Worm (Caenorhabditis elegans) whole organism, L3 larva: ENCODE results near the gene top-3.

ENCODE experiments used
- ama-1 ChIP-seq: fragments of 150-350 bp; optimal IDR thresholded peaks from 2 replicates; lab custom pipeline; 2018
- elt-1 ChIP-seq: fragments of 150-350 bp; optimal IDR thresholded peaks from 2 replicates; lab custom pipeline; 2014; ENCODE audit warnings: missing biosample characterization, missing genetic modification characterization
- nhr-12 ChIP-seq: fragments of 150-350 bp; optimal IDR thresholded peaks from 2 replicates; lab custom pipeline; 2014; ENCODE audit warnings: missing biosample characterization, missing genetic modification characterization
- pqm-1 ChIP-seq: fragments of 150-350 bp; optimal IDR thresholded peaks from 2 replicates; lab custom pipeline; 2017; ENCODE audit warnings: missing biosample characterization, missing genetic modification characterization, inconsistent platforms
- snpc-4 ChIP-seq: fragments of 150-350 bp; optimal IDR thresholded peaks from 2 replicates; lab custom pipeline; 2014; ENCODE audit warnings: missing biosample characterization, missing genetic modification characterization
- unc-62 ChIP-seq: fragments of 150-350 bp; sonication (generic microtip); optimal IDR thresholded peaks from 4 replicates; lab custom pipeline; 2014; ENCODE audit warnings: missing biosample characterization, missing genetic modification reagents, missing genetic modification characterization

DNA sequence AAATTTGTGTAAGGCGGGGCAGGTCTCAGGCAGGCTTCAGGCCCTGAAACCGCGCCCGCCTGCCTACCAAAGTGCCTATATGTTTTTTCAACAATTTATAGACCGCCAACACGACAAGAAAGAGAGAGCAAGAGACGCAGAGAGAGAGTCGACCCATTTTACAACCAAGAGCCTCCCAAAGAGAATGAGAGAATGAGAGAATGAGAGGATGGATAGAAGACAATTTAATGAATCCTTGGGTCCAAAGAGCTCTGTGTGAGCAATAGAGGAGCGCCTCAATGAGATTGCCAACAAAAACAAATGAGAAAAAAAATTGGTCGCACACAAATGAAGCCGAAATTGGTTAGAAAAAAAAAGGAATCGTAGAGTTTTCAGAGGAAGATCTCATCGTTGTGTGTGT is 22.1 kb downstream of the top-3 start:
- TF ChIP-seq pqm-1 (tag; lab: Kevin White, UChicago) (no peak), snpc-4 (tag; lab: Kevin White, UChicago) (no peak), elt-1 (tag; lab: Kevin White, UChicago) (no peak), unc-62 (GFP tag; lab: Kevin White, UChicago) (no peak), ama-1 (lab: Kevin White, UChicago) (no peak), nhr-12 (tag; lab: Kevin White, UChicago) (no peak)
